Worm (Caenorhabditis elegans) whole organism, midembryonic: Measurements from ENCODE around the gene C28D4.10.

Experiments
- T22C8.4 ChIP-seq: fragments of 200-800 bp; sonication (Bioruptor generic); IDR thresholded peaks from 2 replicates; pipeline ENCODE4 v1.3.6; 2022; ENCODE audit warnings: missing genetic modification characterization, missing compliant biosample characterization
- flt-1 ChIP-seq: fragments of 200-800 bp; sonication (Bioruptor generic); IDR thresholded peaks from 2 replicates; pipeline ENCODE4 v1.3.6; 2022; ENCODE audit warnings: missing genetic modification characterization, missing compliant biosample characterization
- klf-2 ChIP-seq: fragments of 200-800 bp; sonication (Bioruptor generic); conservative IDR thresholded peaks from 2 replicates; pipeline ENCODE4 v1.3.6; 2022; ENCODE audit warnings: missing genetic modification reagents, missing genetic modification characterization, missing compliant biosample characterization
- med-1 ChIP-seq: sonication (generic microtip); optimal IDR thresholded peaks from 2 replicates; lab custom pipeline; 2017; ENCODE audit warnings: missing genetic modification characterization, mild to moderate bottlenecking, missing compliant biosample characterization, antibody characterized with exemption, missing genetic modification reagents; ENCODE audit not compliant: insufficient read depth
- ref-1 ChIP-seq: fragments of 200-800 bp; sonication (Bioruptor generic); conservative IDR thresholded peaks from 2 replicates; pipeline ENCODE4 v1.3.6; 2022; ENCODE audit warnings: missing genetic modification reagents, missing genetic modification characterization, missing compliant biosample characterization
- ztf-23 ChIP-seq: fragments of 200-800 bp; sonication (Bioruptor generic); IDR thresholded peaks from 2 replicates; pipeline ENCODE4 v1.3.6; 2022; ENCODE audit warnings: missing genetic modification reagents, missing genetic modification characterization, missing compliant biosample characterization
- ztf-29 ChIP-seq: fragments of 200-800 bp; sonication (Bioruptor generic); IDR thresholded peaks from 2 replicates; pipeline ENCODE4 v1.3.6; 2022; ENCODE audit warnings: missing genetic modification reagents, missing genetic modification characterization, missing compliant biosample characterization

DNA sequence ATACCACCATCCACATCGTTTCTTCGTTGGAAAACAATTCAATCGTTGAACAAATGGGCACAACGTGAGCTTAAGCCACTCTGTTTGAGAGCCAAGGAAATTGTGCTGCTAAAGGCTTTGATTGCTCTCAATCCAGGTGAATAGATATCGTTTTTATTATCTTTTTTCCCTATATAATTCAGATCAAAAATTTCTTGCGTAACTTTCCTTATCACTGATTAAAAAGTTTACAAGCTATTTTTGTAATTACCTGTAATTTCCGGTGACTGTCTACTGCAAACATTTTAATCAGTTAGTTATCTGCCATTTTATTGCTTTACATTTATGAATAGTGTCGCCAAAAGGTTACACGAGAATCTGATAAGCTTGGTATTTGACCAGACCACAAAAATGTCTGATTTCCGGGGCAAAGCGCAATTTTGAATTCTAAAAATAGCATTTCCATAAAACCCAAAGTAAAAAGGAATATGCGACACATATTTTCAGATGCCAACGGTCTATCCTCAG is 24.4 kb downstream of the C28D4.10 start:
- TF ChIP-seq flt-1 (no peak), ztf-29 (GFP tag; lab: Robert Waterston, UW) (no peak), T22C8.4 (no peak), ztf-23 (GFP tag; lab: Robert Waterston, UW) (no peak), ref-1 (no peak), klf-2 (no peak), med-1 (GFP tag; lab: Kevin White, UChicago) (no peak)
